Worm (Caenorhabditis elegans) whole organism, L4 larva: ENCODE results near the gene F01E11.18.
A peak's percentile ranks its signal among the peaks of the same experiment; 100 is the strongest.

Source experiments
- F26F4.8 ChIP-seq: fragments of 200-800 bp; sonication (Bioruptor generic); conservative IDR thresholded peaks from 2 replicates; pipeline ENCODE4 v1.3.6; 2022; ENCODE audit warnings: missing genetic modification characterization, missing compliant biosample characterization
- ZK337.2 ChIP-seq: fragments of 200-800 bp; sonication (Bioruptor generic); IDR thresholded peaks from 2 replicates; pipeline ENCODE4 v1.3.6; 2022; ENCODE audit warnings: missing genetic modification reagents, missing genetic modification characterization, missing compliant biosample characterization
- aha-1 ChIP-seq: fragments of 150-350 bp; peaks from one replicate; lab custom pipeline; 2014; ENCODE audit warnings: missing biosample characterization, missing genetic modification characterization
- ceh-20 ChIP-seq: fragments of 200-800 bp; sonication (Bioruptor generic); IDR thresholded peaks from 2 replicates; pipeline ENCODE4 v1.3.6; 2022; ENCODE audit warnings: missing genetic modification reagents, missing genetic modification characterization, missing compliant biosample characterization
- ceh-28 ChIP-seq: fragments of 150-350 bp; optimal IDR thresholded peaks from 2 replicates; lab custom pipeline; 2014; ENCODE audit warnings: missing biosample characterization, missing genetic modification reagents, missing genetic modification characterization
- ceh-62 ChIP-seq: sonication (generic microtip); optimal IDR thresholded peaks from 2 replicates; lab custom pipeline; 2017; ENCODE audit warnings: missing biosample characterization, missing genetic modification characterization
- ceh-82 ChIP-seq: sonication (generic microtip); optimal IDR thresholded peaks from 2 replicates; lab custom pipeline; 2017; ENCODE audit warnings: missing biosample characterization, missing genetic modification characterization
- ces-1 ChIP-seq: fragments of 150-350 bp; sonication (generic microtip); optimal IDR thresholded peaks from 4 replicates; lab custom pipeline; 2014; ENCODE audit warnings: missing biosample characterization, missing genetic modification reagents, missing genetic modification characterization
- ctbp-1 ChIP-seq: fragments of 200-800 bp; sonication (Bioruptor generic); IDR thresholded peaks from 2 replicates; pipeline ENCODE4 v1.3.6; 2022; ENCODE audit warnings: missing genetic modification reagents, missing genetic modification characterization, missing compliant biosample characterization
- dpl-1 ChIP-seq: fragments of 150-350 bp; optimal IDR thresholded peaks from 2 replicates; lab custom pipeline; 2014; ENCODE audit warnings: missing biosample characterization, missing genetic modification reagents, missing genetic modification characterization
- duxl-1 ChIP-seq: sonication (generic microtip); optimal IDR thresholded peaks from 2 replicates; lab custom pipeline; 2016; ENCODE audit warnings: mild to moderate bottlenecking, missing genetic modification characterization, moderate library complexity, missing compliant biosample characterization; ENCODE audit not compliant: poor library complexity
- fkh-10 ChIP-seq: fragments of 150-350 bp; optimal IDR thresholded peaks from 2 replicates; lab custom pipeline; 2014; ENCODE audit warnings: missing biosample characterization, missing genetic modification reagents, missing genetic modification characterization
- fos-1 ChIP-seq: fragments of 150-350 bp; optimal IDR thresholded peaks from 2 replicates; lab custom pipeline; 2014; ENCODE audit warnings: missing biosample characterization, missing genetic modification characterization
- gei-8 ChIP-seq: fragments of 200-800 bp; sonication (Bioruptor generic); optimal IDR thresholded peaks from 2 replicates; lab custom pipeline; 2018; ENCODE audit warnings: mild to moderate bottlenecking, missing genetic modification characterization, missing compliant biosample characterization
- lin-1 ChIP-seq: fragments of 200-800 bp; sonication (Bioruptor generic); IDR thresholded peaks from 2 replicates; pipeline ENCODE4 v1.3.6; 2022; ENCODE audit warnings: missing genetic modification reagents, missing genetic modification characterization, missing compliant biosample characterization
- mxl-2 ChIP-seq: fragments of 200-800 bp; sonication (Bioruptor generic); conservative IDR thresholded peaks from 2 replicates; pipeline ENCODE4 v1.3.6; 2022; ENCODE audit warnings: missing genetic modification reagents, missing genetic modification characterization, missing compliant biosample characterization
- mxl-3 ChIP-seq: fragments of 200-800 bp; sonication (Bioruptor generic); optimal IDR thresholded peaks from 2 replicates; lab custom pipeline; 2018; ENCODE audit warnings: mild to moderate bottlenecking, missing genetic modification characterization, missing compliant biosample characterization
- nhr-48 ChIP-seq: sonication (generic microtip); optimal IDR thresholded peaks from 2 replicates; lab custom pipeline; 2016; ENCODE audit warnings: mild to moderate bottlenecking, missing genetic modification characterization, missing compliant biosample characterization
- nhr-6 ChIP-seq: fragments of 150-350 bp; optimal IDR thresholded peaks from 2 replicates; lab custom pipeline; 2014; ENCODE audit warnings: missing biosample characterization, missing genetic modification characterization
- pha-4 ChIP-seq, 2 experiments: fragments of 150-350 bp in 1 of 2; fragments of 200-800 bp in 1 of 2; sonication (Bioruptor generic) in 1 of 2; IDR thresholded peaks in 1 of 2; optimal IDR thresholded peaks in 1 of 2; 2 replicates each; pipeline versions ENCODE4 v1.3.6 to Lab custom; 2014 to 2022; ENCODE audit warnings: missing genetic modification characterization in 2 of 2, missing genetic modification reagents in 2 of 2, missing biosample characterization in 1 of 2, missing compliant biosample characterization in 1 of 2
- unc-62 ChIP-seq, 3 experiments: fragments of 150-350 bp in 1 of 3; sonication (generic microtip); optimal IDR thresholded peaks in 2 of 3; peaks in 1 of 3; 1 replicate in 1 of 3; 2 replicates in 2 of 3; lab custom pipeline; 2014 to 2017; ENCODE audit warnings: missing biosample characterization in 3 of 3, missing genetic modification characterization in 3 of 3, missing genetic modification reagents in 3 of 3, missing genotype in 1 of 3
- vab-7 ChIP-seq: fragments of 200-800 bp; sonication (Bioruptor generic); IDR thresholded peaks from 2 replicates; pipeline ENCODE4 v1.3.6; 2022; ENCODE audit warnings: missing genetic modification reagents, missing genetic modification characterization, missing compliant biosample characterization
- ztf-11 ChIP-seq: fragments of 150-350 bp; optimal IDR thresholded peaks from 2 replicates; lab custom pipeline; 2014; ENCODE audit warnings: missing biosample characterization, missing genetic modification characterization

Gene F01E11.18

ce11 chrX:7005919-7006318, 16.5 kb downstream of the F01E11.18 start:
- TF ChIP-seq lin-1 (GFP tag; lab: Robert Waterston, UW) = no peak
- TF ChIP-seq vab-7 (GFP tag; lab: Robert Waterston, UW) = no peak
- TF ChIP-seq dpl-1 (GFP tag; lab: Kevin White, UChicago) = no peak
- no peak for TF ChIP-seq F26F4.8 (GFP tag; lab: Robert Waterston, UW)
- TF ChIP-seq aha-1 (tag; lab: Kevin White, UChicago) = peak; percentile 25

- peak; percentile 48 for TF ChIP-seq fkh-10 (GFP tag; lab: Kevin White, UChicago)
- TF ChIP-seq ceh-82 (tag; lab: Kevin White, UChicago) = no peak
These were observed 30.3 kb downstream of the F01E11.18 start, which contains the start of gene cah-5 for ce11 chrX:7019733-7020132. Gene cah-5, plus strand, starts transcription at chrX:7020033.

ce11 chrX:7028836-7029235, 39.4 kb downstream of the F01E11.18 start, which contains the start of gene flp-26:
Gene flp-26, plus strand, starts transcription at chrX:7029136.
- TF ChIP-seq unc-62 (GFP tag; optimal IDR thresholded peaks at IDR 0.05 in 1 of 2; lab: Kevin White, UChicago) (peak in 1 of 2 experiments; percentile 33), unc-62 (tag; optimal IDR thresholded peaks at IDR 0.05; lab: Kevin White, UChicago) (no peak), duxl-1 (no peak), nhr-6 (tag; lab: Kevin White, UChicago) (no peak)
- TF ChIP-seq, all 104 proteins: peak for 1

- TF ChIP-seq aha-1 (tag; lab: Kevin White, UChicago) (peak; percentile 30), unc-62 (GFP tag; optimal IDR thresholded peaks at IDR 0.05 in 1 of 2; lab: Kevin White, UChicago) (peak in 1 of 2 experiments; percentile 96), unc-62 (tag; optimal IDR thresholded peaks at IDR 0.05; lab: Kevin White, UChicago) (no peak), ZK337.2 (no peak), fos-1 (tag; lab: Kevin White, UChicago) (no peak)
- TF ChIP-seq, all 104 proteins: peak for 2
These were observed 44.4 kb downstream of the F01E11.18 start for ce11 chrX:7033716-7034270.

- TF ChIP-seq pha-4 (GFP tag; IDR thresholded peaks at IDR 0.05; lab: Robert Waterston, UW) (no peak), pha-4 (tag; optimal IDR thresholded peaks at IDR 0.05; lab: Kevin White, UChicago) (no peak)
These were observed 46.5 kb downstream of the F01E11.18 start, which contains the start of gene cest-19 for ce11 chrX:7035937-7036336. Gene cest-19, minus strand, starts transcription at chrX:7036037.

- no peak for TF ChIP-seq mxl-3 (GFP tag; lab: Kevin White, UChicago)
- TF ChIP-seq ctbp-1 (GFP tag; lab: Robert Waterston, UW) = 0 out of 2 replicates have a peak, but pooled peaks have one; percentile 15
- TF ChIP-seq ceh-28 (tag; lab: Kevin White, UChicago) = no peak
- no peak for TF ChIP-seq mxl-2 (GFP tag; lab: Robert Waterston, UW)
- TF ChIP-seq aha-1 (tag; lab: Kevin White, UChicago) = peak; percentile 26
- no peak for TF ChIP-seq ces-1
- TF ChIP-seq nhr-48 (tag; lab: Kevin White, UChicago) = no peak
- no peak for TF ChIP-seq gei-8 (GFP tag; lab: Kevin White, UChicago)
- TF ChIP-seq fkh-10 (GFP tag; lab: Kevin White, UChicago) = peak; percentile 7
- no peak for TF ChIP-seq ztf-11
- no peak for TF ChIP-seq ceh-62 (tag; lab: Kevin White, UChicago)
- no peak for TF ChIP-seq ceh-20 (GFP tag; lab: Robert Waterston, UW)
These were observed 48.6 kb downstream of the F01E11.18 start for ce11 chrX:7037998-7038397.
